Fruit fly (Drosophila melanogaster): ENCODE results near the gene CG10859.
A peak's percentile ranks its signal among the peaks of the same experiment; 100 is the strongest.

CG10859 gene

DNA sequence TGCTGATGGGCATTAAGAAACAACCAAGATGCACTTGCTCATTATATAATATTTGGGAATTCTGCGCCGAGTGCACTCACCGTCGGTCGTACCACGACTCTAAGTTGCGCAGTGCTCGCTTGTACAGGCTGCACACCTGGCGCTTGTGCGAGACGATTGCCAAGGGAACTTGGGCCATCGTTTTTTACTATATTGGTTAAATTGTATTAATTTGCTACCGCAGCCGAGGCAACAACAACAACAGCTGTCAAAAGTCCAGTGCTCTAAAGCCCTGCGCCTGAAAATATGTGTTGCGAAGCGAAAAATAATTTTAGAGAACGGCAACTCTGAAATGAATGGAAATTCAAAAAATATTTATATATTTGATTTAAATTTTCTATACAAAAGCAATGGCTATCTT, 27.7 kb downstream of the CG10859 start, which contains the start of gene ND-B22 (continued):
- TF ChIP-seq Sry-δ (GFP tag; optimal IDR thresholded peaks at IDR 0.05): peak; percentile 10
- 0 out of 3 replicates have a peak, but pooled peaks have one; percentile 41 for TF ChIP-seq CG6791 (GFP tag; IDR thresholded peaks at IDR 0.05; ENCODE audit: partially characterized antibody)
- peak; percentile 8 for TF ChIP-seq CTCF (GFP tag; optimal IDR thresholded peaks at IDR 0.05)
- TF ChIP-seq Bgb (GFP tag; IDR thresholded peaks at IDR 0.05; ENCODE audit: partially characterized antibody): peak; percentile 71
- TF ChIP-seq sob (GFP tag; IDR thresholded peaks at IDR 0.05): peak; percentile 66
- peak; percentile 28 for TF ChIP-seq CG2678 (tag; optimal IDR thresholded peaks at IDR 0.05)
- TF ChIP-seq fd3F (GFP tag; optimal IDR thresholded peaks at IDR 0.05): no peak
- TF ChIP-seq phol (tag; optimal IDR thresholded peaks at IDR 0.05): peak; percentile 46
- TF ChIP-seq Stat92E (GFP tag; optimal IDR thresholded peaks at IDR 0.05): no peak
- peak; percentile 25 for TF ChIP-seq BEAF-32 (GFP tag; optimal IDR thresholded peaks at IDR 0.05)
- TF ChIP-seq CG17361 (GFP tag; IDR thresholded peaks at IDR 0.05): peak; percentile 39; the same call in 1 of the 3 replicates
- no peak for TF ChIP-seq CG2875 (GFP tag; optimal IDR thresholded peaks at IDR 0.05)
- peak; percentile 21; the same call in 1 of the 2 replicates for TF ChIP-seq CG14014 (GFP tag; IDR thresholded peaks at IDR 0.05)
- peak; percentile 27 for TF ChIP-seq D19A (tag; optimal IDR thresholded peaks at IDR 0.05)
- TF ChIP-seq dati (GFP tag; IDR thresholded peaks at IDR 0.05): no peak
- TF ChIP-seq CG7963 (GFP tag; IDR thresholded peaks at IDR 0.05; ENCODE audit: partially characterized antibody): peak; percentile 16; the same call in 1 of the 3 replicates
- TF ChIP-seq pho (GFP tag; optimal IDR thresholded peaks at IDR 0.05): no peak
- TF ChIP-seq schlank (tag; optimal IDR thresholded peaks at IDR 0.05): no peak
- TF ChIP-seq dimm (GFP tag; IDR thresholded peaks at IDR 0.05): no peak
- no peak for TF ChIP-seq CG8765 (GFP tag; IDR thresholded peaks at IDR 0.05)
- no peak for TF ChIP-seq CG33557 (GFP tag; optimal IDR thresholded peaks at IDR 0.05)
- TF ChIP-seq bbx (GFP tag; IDR thresholded peaks at IDR 0.05; ENCODE audit: partially characterized antibody): peak; percentile 41
- no peak for TF ChIP-seq CG10366 (GFP tag; IDR thresholded peaks at IDR 0.05)
- peak in 1 of 2 experiments; percentile 2 for TF ChIP-seq chif (GFP tag; optimal IDR thresholded peaks at IDR 0.05)
- TF ChIP-seq CG17829 (tag; optimal IDR thresholded peaks at IDR 0.05): peak; percentile 31
- no peak; the same call in 1 of the 2 replicates for TF ChIP-seq inv (GFP tag; IDR thresholded peaks at IDR 0.05; ENCODE audit: partially characterized antibody)
- peak; percentile 24 for TF ChIP-seq scrt (GFP tag; optimal IDR thresholded peaks at IDR 0.05)
- TF ChIP-seq CG1792 (GFP tag; optimal IDR thresholded peaks at IDR 0.05): no peak
- TF ChIP-seq CG31441 (GFP tag; IDR thresholded peaks at IDR 0.05): peak; percentile 39; the same call in 1 of the 2 replicates
- peak; percentile 15 for TF ChIP-seq Chrac-16 (GFP tag; optimal IDR thresholded peaks at IDR 0.05)
- peak; percentile 24; the same call in 1 of the 3 replicates for TF ChIP-seq Dbx (GFP tag; IDR thresholded peaks at IDR 0.05)
- no peak for TF ChIP-seq cad (GFP tag; optimal IDR thresholded peaks at IDR 0.05)
- no peak for TF ChIP-seq CG14860 (GFP tag; IDR thresholded peaks at IDR 0.05; ENCODE audit: partially characterized antibody)
- no peak for TF ChIP-seq CG8359 (GFP tag; optimal IDR thresholded peaks at IDR 0.05; ENCODE audit: borderline replicate concordance)
- TF ChIP-seq bcd (GFP tag; optimal IDR thresholded peaks at IDR 0.05): peak; percentile 37
- no peak for TF ChIP-seq otp (GFP tag; IDR thresholded peaks at IDR 0.05)
- no peak for TF ChIP-seq crol (GFP tag; IDR thresholded peaks at IDR 0.05)
- no peak for TF ChIP-seq BtbVII (GFP tag; optimal IDR thresholded peaks at IDR 0.05)
- 0 out of 2 replicates have a peak, but pooled peaks have one; percentile 24 for TF ChIP-seq Dref (GFP tag; IDR thresholded peaks at IDR 0.05)
- peak; percentile 51 for TF ChIP-seq CG18599 (GFP tag; optimal IDR thresholded peaks at IDR 0.05)
- peak; percentile 18 for TF ChIP-seq CG12391 (tag; optimal IDR thresholded peaks at IDR 0.05)
- no peak for TF ChIP-seq Doc3 (GFP tag; IDR thresholded peaks at IDR 0.05; ENCODE audit: partially characterized antibody)
- TF ChIP-seq CG12659 (GFP tag; optimal IDR thresholded peaks at IDR 0.05): peak; percentile 76
- peak; percentile 23 for TF ChIP-seq CG7987 (GFP tag; optimal IDR thresholded peaks at IDR 0.05)
- TF ChIP-seq CG15601 (tag; optimal IDR thresholded peaks at IDR 0.05): peak; percentile 52
- TF ChIP-seq NK7.1 (GFP tag; optimal IDR thresholded peaks at IDR 0.05): peak; percentile 34
- no peak for TF ChIP-seq h (optimal IDR thresholded peaks at IDR 0.05)
- peak; percentile 57 for TF ChIP-seq CG15514 (GFP tag; optimal IDR thresholded peaks at IDR 0.05)
- TF ChIP-seq E2f1 (GFP tag; IDR thresholded peaks at IDR 0.05): no peak
- TF ChIP-seq btn (GFP tag; optimal IDR thresholded peaks at IDR 0.05): no peak

All from whole organism, embryonic.